Worm (Caenorhabditis elegans): Measurements from ENCODE around the gene dolk-1.

ce11 chrIII:11891335-11891734 lies 42.1 kb downstream of the dolk-1 start, which contains the start of gene faah-5:
- TF ChIP-seq him-1 (tag; optimal IDR thresholded peaks at IDR 0.05) (no peak), W03F9.2 (tag; optimal IDR thresholded peaks at IDR 0.05) (no peak)
